Fruit fly (Drosophila melanogaster): Measurements from ENCODE around the gene Oamb.

dm6 chr3R:20723491-20723890 is 9.1 kb upstream of the Oamb start:
- TF ChIP-seq dl (GFP tag; optimal IDR thresholded peaks at IDR 0.05; ENCODE audit: insufficient read depth in 1 of 2, partially characterized antibody in 2 of 2) = no peak
- no peak for TF ChIP-seq br (GFP tag; optimal IDR thresholded peaks at IDR 0.05)
- no peak for TF ChIP-seq Hr83 (GFP tag; optimal IDR thresholded peaks at IDR 0.05; ENCODE audit: poor library complexity, severe bottlenecking)
- TF ChIP-seq CrebA (GFP tag; optimal IDR thresholded peaks at IDR 0.05; ENCODE audit: borderline replicate concordance) = no peak
- TF ChIP-seq tai (GFP tag; optimal IDR thresholded peaks at IDR 0.05) = no peak
- TF ChIP-seq h (GFP tag; optimal IDR thresholded peaks at IDR 0.05) = no peak
- no peak for TF ChIP-seq usp (GFP tag; optimal IDR thresholded peaks at IDR 0.05)
- TF ChIP-seq lola (GFP tag; optimal IDR thresholded peaks at IDR 0.05) = no peak
- no peak for TF ChIP-seq Mio (GFP tag; optimal IDR thresholded peaks at IDR 0.05)

Measured in whole organism, wandering third instar larva.